Worm (Caenorhabditis elegans): ENCODE results near the gene trmt-10C.2.

Gene trmt-10C.2

DNA sequence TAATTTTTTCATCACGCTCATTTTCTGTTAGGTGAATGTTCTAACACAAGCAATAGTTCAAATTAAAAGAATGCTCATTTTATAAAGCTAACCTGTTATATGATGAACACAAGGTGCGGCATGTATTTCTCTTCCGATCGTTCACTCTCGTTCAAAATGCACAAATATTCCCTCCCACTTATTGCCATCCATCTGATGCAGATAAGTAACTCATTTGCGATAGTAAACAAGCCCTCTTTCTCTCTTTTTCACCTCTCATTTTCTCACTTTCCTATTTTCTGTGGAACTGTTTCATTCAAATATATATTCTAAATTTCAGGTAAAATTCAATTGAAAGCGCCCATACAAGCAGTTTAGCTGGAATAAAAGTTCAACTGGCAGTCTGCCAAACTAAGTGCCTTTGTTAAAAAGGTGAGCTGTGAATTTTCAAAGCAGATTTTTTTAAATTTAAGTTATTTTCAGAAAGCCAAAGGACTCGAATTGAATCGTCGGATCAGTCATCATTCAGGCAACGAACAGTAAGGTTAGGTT is at the start of gene trmt-10C.2, which contains the start of gene C56G2.22:
Gene trmt-10C.2 (plus strand): TSS at position 314 of the 531 bp plus-strand sequence.
Gene C56G2.22 (plus strand): TSS at position 481 of the 531 bp plus-strand sequence.
- no peak for TF ChIP-seq flt-1 (GFP tag; IDR thresholded peaks at IDR 0.05)
- no peak for TF ChIP-seq tra-4 (tag; optimal IDR thresholded peaks at IDR 0.05)
- TF ChIP-seq aly-1 (tag; optimal IDR thresholded peaks at IDR 0.05) = no peak
- no peak for TF ChIP-seq hnd-1 (tag; optimal IDR thresholded peaks at IDR 0.05)
- TF ChIP-seq hmbx-1 (tag; optimal IDR thresholded peaks at IDR 0.05) = no peak
- TF ChIP-seq hmg-4 (GFP tag; optimal IDR thresholded peaks at IDR 0.05) = no peak
- TF ChIP-seq ama-1 (optimal IDR thresholded peaks at IDR 0.05) = no peak
- no peak for TF ChIP-seq scrt-1 (GFP tag; IDR thresholded peaks at IDR 0.05)

ce11 chrIII:6297599-6297998 is 48.5 kb upstream of the trmt-10C.2 start:
- TF ChIP-seq flt-1 (GFP tag; IDR thresholded peaks at IDR 0.05) = no peak
- TF ChIP-seq ets-7 (tag; optimal IDR thresholded peaks at IDR 0.05) = no peak
- TF ChIP-seq tbx-11 (GFP tag; IDR thresholded peaks at IDR 0.05) = no peak
- TF ChIP-seq hmbx-1 (tag; optimal IDR thresholded peaks at IDR 0.05) = no peak
- TF ChIP-seq hnd-1 (tag; optimal IDR thresholded peaks at IDR 0.05) = no peak
- no peak for TF ChIP-seq B0310.2 (tag; optimal IDR thresholded peaks at IDR 0.05)
- TF ChIP-seq scrt-1 (GFP tag; IDR thresholded peaks at IDR 0.05) = no peak
- no peak for TF ChIP-seq ceh-36 (tag; optimal IDR thresholded peaks at IDR 0.05)
- no peak for TF ChIP-seq F13C5.2 (tag; optimal IDR thresholded peaks at IDR 0.05)
- TF ChIP-seq pes-1 (GFP tag; IDR thresholded peaks at IDR 0.05) = no peak
- no peak for TF ChIP-seq ama-1 (optimal IDR thresholded peaks at IDR 0.05)
- TF ChIP-seq tra-4 (tag; optimal IDR thresholded peaks at IDR 0.05) = no peak
- no peak for TF ChIP-seq tbx-37 (GFP tag; conservative IDR thresholded peaks at IDR 0.05)
- TF ChIP-seq aly-1 (tag; optimal IDR thresholded peaks at IDR 0.05) = no peak
- no peak for TF ChIP-seq sea-1 (GFP tag; conservative IDR thresholded peaks at IDR 0.05)
- TF ChIP-seq ceh-13 (GFP tag; optimal IDR thresholded peaks at IDR 0.05) = no peak

ce11 chrIII:6298131-6298530 is 48.0 kb upstream of the trmt-10C.2 start, which contains the start of gene F47D12.3:
Gene F47D12.3 (plus strand): TSS chrIII:6298461.
- TF ChIP-seq ama-1 (optimal IDR thresholded peaks at IDR 0.05) = no peak
- TF ChIP-seq ets-7 (tag; optimal IDR thresholded peaks at IDR 0.05) = no peak
- TF ChIP-seq ceh-13 (GFP tag; optimal IDR thresholded peaks at IDR 0.05) = no peak
- no peak for TF ChIP-seq aly-1 (tag; optimal IDR thresholded peaks at IDR 0.05)
- TF ChIP-seq tra-4 (tag; optimal IDR thresholded peaks at IDR 0.05) = no peak
- TF ChIP-seq ceh-36 (tag; optimal IDR thresholded peaks at IDR 0.05) = no peak
- TF ChIP-seq tbx-11 (GFP tag; IDR thresholded peaks at IDR 0.05) = no peak
- no peak for TF ChIP-seq flt-1 (GFP tag; IDR thresholded peaks at IDR 0.05)
- no peak for TF ChIP-seq B0310.2 (tag; optimal IDR thresholded peaks at IDR 0.05)
- TF ChIP-seq hmg-4 (GFP tag; optimal IDR thresholded peaks at IDR 0.05) = no peak
- TF ChIP-seq hnd-1 (tag; optimal IDR thresholded peaks at IDR 0.05) = no peak

DNA sequence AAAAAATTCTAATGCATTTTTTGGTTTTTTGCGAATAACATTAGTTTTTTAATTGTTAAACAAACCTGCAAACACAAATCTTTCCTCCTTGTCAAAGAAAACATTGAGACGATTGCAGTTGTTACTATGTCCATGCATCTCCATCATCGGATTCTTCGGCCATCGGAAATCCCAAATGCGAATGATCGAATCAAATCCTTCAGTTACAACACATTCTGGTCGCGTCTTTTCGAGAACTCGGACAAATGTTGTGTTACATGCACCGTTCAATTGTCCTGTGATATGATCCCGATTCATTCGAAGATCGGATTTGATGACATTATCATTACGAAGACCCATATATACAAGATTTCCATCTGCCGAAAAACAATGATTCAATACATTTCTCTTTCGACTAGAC is 45.8 kb upstream of the trmt-10C.2 start:
- TF ChIP-seq ceh-36 (tag; optimal IDR thresholded peaks at IDR 0.05) = no peak
- no peak for TF ChIP-seq ama-1 (optimal IDR thresholded peaks at IDR 0.05)
- no peak for TF ChIP-seq tbx-11 (GFP tag; IDR thresholded peaks at IDR 0.05)
- no peak for TF ChIP-seq hmbx-1 (tag; optimal IDR thresholded peaks at IDR 0.05)
- no peak for TF ChIP-seq ceh-13 (GFP tag; optimal IDR thresholded peaks at IDR 0.05)
- no peak for TF ChIP-seq B0310.2 (tag; optimal IDR thresholded peaks at IDR 0.05)
- no peak for TF ChIP-seq scrt-1 (GFP tag; IDR thresholded peaks at IDR 0.05)
- TF ChIP-seq flt-1 (GFP tag; IDR thresholded peaks at IDR 0.05) = no peak
- no peak for TF ChIP-seq aly-1 (tag; optimal IDR thresholded peaks at IDR 0.05)
- TF ChIP-seq tra-4 (tag; optimal IDR thresholded peaks at IDR 0.05) = no peak
- TF ChIP-seq hmg-4 (GFP tag; optimal IDR thresholded peaks at IDR 0.05) = no peak

ce11 chrIII:6303114-6303647 is 42.9 kb upstream of the trmt-10C.2 start, which contains the start of gene F47D12.9:
Gene F47D12.9 (minus strand): TSS chrIII:6303380.
- TF ChIP-seq hnd-1 (tag; optimal IDR thresholded peaks at IDR 0.05) (no peak), aly-1 (tag; optimal IDR thresholded peaks at IDR 0.05) (no peak), scrt-1 (GFP tag; IDR thresholded peaks at IDR 0.05) (no peak), flt-1 (GFP tag; IDR thresholded peaks at IDR 0.05) (no peak)

- TF ChIP-seq aly-1 (tag; optimal IDR thresholded peaks at IDR 0.05) (no peak), ceh-36 (tag; optimal IDR thresholded peaks at IDR 0.05) (no peak), scrt-1 (GFP tag; IDR thresholded peaks at IDR 0.05) (no peak), hmg-4 (GFP tag; optimal IDR thresholded peaks at IDR 0.05) (no peak), flt-1 (GFP tag; IDR thresholded peaks at IDR 0.05) (no peak)
Observed at ce11 chrIII:6303787-6304186, 42.3 kb upstream of the trmt-10C.2 start.

ce11 chrIII:6307832-6308231 is 38.2 kb upstream of the trmt-10C.2 start:
- no peak for TF ChIP-seq ceh-13 (GFP tag; optimal IDR thresholded peaks at IDR 0.05)
- TF ChIP-seq ceh-36 (tag; optimal IDR thresholded peaks at IDR 0.05) = no peak
- no peak for TF ChIP-seq tbx-11 (GFP tag; IDR thresholded peaks at IDR 0.05)
- TF ChIP-seq pes-1 (GFP tag; IDR thresholded peaks at IDR 0.05) = no peak
- no peak for TF ChIP-seq hmbx-1 (tag; optimal IDR thresholded peaks at IDR 0.05)
- no peak for TF ChIP-seq flt-1 (GFP tag; IDR thresholded peaks at IDR 0.05)
- no peak for TF ChIP-seq sea-1 (GFP tag; conservative IDR thresholded peaks at IDR 0.05)
- no peak for TF ChIP-seq hnd-1 (tag; optimal IDR thresholded peaks at IDR 0.05)
- TF ChIP-seq hmg-4 (GFP tag; optimal IDR thresholded peaks at IDR 0.05) = no peak
- no peak for TF ChIP-seq tra-4 (tag; optimal IDR thresholded peaks at IDR 0.05)
- no peak for TF ChIP-seq B0310.2 (tag; optimal IDR thresholded peaks at IDR 0.05)
- no peak for TF ChIP-seq scrt-1 (GFP tag; IDR thresholded peaks at IDR 0.05)

ce11 chrIII:6309066-6309465 is 37.0 kb upstream of the trmt-10C.2 start, which contains the start of gene gar-2:
Gene gar-2 (plus strand): TSS chrIII:6309366.
- no peak for TF ChIP-seq tbx-37 (GFP tag; conservative IDR thresholded peaks at IDR 0.05)
- TF ChIP-seq ets-7 (tag; optimal IDR thresholded peaks at IDR 0.05) = no peak
- TF ChIP-seq hnd-1 (tag; optimal IDR thresholded peaks at IDR 0.05) = no peak
- no peak for TF ChIP-seq tbx-11 (GFP tag; IDR thresholded peaks at IDR 0.05)
- no peak for TF ChIP-seq F13C5.2 (tag; optimal IDR thresholded peaks at IDR 0.05)
- no peak for TF ChIP-seq scrt-1 (GFP tag; IDR thresholded peaks at IDR 0.05)
- no peak for TF ChIP-seq pes-1 (GFP tag; IDR thresholded peaks at IDR 0.05)
- no peak for TF ChIP-seq ceh-36 (tag; optimal IDR thresholded peaks at IDR 0.05)
- no peak for TF ChIP-seq B0310.2 (tag; optimal IDR thresholded peaks at IDR 0.05)
- TF ChIP-seq tra-4 (tag; optimal IDR thresholded peaks at IDR 0.05) = no peak
- TF ChIP-seq aly-1 (tag; optimal IDR thresholded peaks at IDR 0.05) = no peak
- no peak for TF ChIP-seq hmg-4 (GFP tag; optimal IDR thresholded peaks at IDR 0.05)
- TF ChIP-seq hmbx-1 (tag; optimal IDR thresholded peaks at IDR 0.05) = no peak
- TF ChIP-seq ceh-13 (GFP tag; optimal IDR thresholded peaks at IDR 0.05) = no peak
- no peak for TF ChIP-seq flt-1 (GFP tag; IDR thresholded peaks at IDR 0.05)
- no peak for TF ChIP-seq sea-1 (GFP tag; conservative IDR thresholded peaks at IDR 0.05)
